Fruit fly (Drosophila melanogaster) whole organism: ENCODE results near the gene CG14937.

Source experiments
- CG8478 ChIP-seq: fragments of >200 bp; optimal IDR thresholded peaks from 2 replicates; lab custom pipeline; 2018; ENCODE audit warnings: inconsistent platforms
- Dll ChIP-seq: fragments of >200 bp; optimal IDR thresholded peaks from 2 replicates; lab custom pipeline; 2017
- pan ChIP-seq: fragments of >200 bp; optimal IDR thresholded peaks from 2 replicates; lab custom pipeline; 2017
- psq ChIP-seq: fragments of >200 bp; optimal IDR thresholded peaks from 2 replicates; lab custom pipeline; 2017

dm6 chr2L:11842291-11843187, 48.7 kb upstream of the CG14937 start, which contains the start of the genes CG44008, CG14933, CG46426 and CG42486:
- no peak for TF ChIP-seq psq (lab: Kevin White, UChicago)
- no peak for TF ChIP-seq pan (lab: Kevin White, UChicago)
- TF ChIP-seq Dll: no peak
- TF ChIP-seq CG8478 (lab: Kevin White, UChicago): no peak
